Fruit fly (Drosophila melanogaster) whole organism, embryonic: ENCODE data around the gene Gnf1.

Source experiments
- Ada2b ChIP-seq: fragments of 200-800 bp; sonication (Bioruptor generic); IDR thresholded peaks from 2 replicates; pipeline ENCODE4 v1.3.6; 2022; ENCODE audit warnings: missing biosample characterization, missing genetic modification characterization
- Atf3 ChIP-seq: fragments of 200-800 bp; sonication (Bioruptor generic); optimal IDR thresholded peaks from 3 replicates; lab custom pipeline; 2016; ENCODE audit warnings: missing biosample characterization, missing genetic modification characterization
- BEAF-32 ChIP-seq: fragments of 200-800 bp; sonication (Bioruptor generic); optimal IDR thresholded peaks from 3 replicates; lab custom pipeline; 2017; ENCODE audit warnings: missing biosample characterization, missing genetic modification characterization, mild to moderate bottlenecking, moderate library complexity, missing genetic modification reagents
- CG11093 ChIP-seq: fragments of 200-800 bp; sonication (Bioruptor generic); IDR thresholded peaks from 3 replicates; pipeline ENCODE4 v1.3.6; 2022; ENCODE audit warnings: missing biosample characterization, missing genetic modification characterization
- CG12219 ChIP-seq: fragments of 200-800 bp; sonication (Bioruptor generic); optimal IDR thresholded peaks from 3 replicates; lab custom pipeline; 2018; ENCODE audit warnings: missing biosample characterization, mild to moderate bottlenecking, missing genetic modification characterization
- CG12236 ChIP-seq: fragments of 200-800 bp; sonication (Bioruptor generic); optimal IDR thresholded peaks from 2 replicates; lab custom pipeline; 2016; ENCODE audit warnings: missing biosample characterization, missing genetic modification characterization
- CG12391 ChIP-seq: fragments of 200-800 bp; sonication (Bioruptor generic); optimal IDR thresholded peaks from 3 replicates; lab custom pipeline; 2018; ENCODE audit warnings: missing biosample characterization, mild to moderate bottlenecking, missing genetic modification characterization, moderate library complexity
- CG12744 ChIP-seq: fragments of 200-800 bp; sonication (Bioruptor generic); optimal IDR thresholded peaks from 2 replicates; lab custom pipeline; 2016; ENCODE audit warnings: missing biosample characterization, missing genetic modification characterization
- CG1529 ChIP-seq: fragments of 200-800 bp; sonication (Bioruptor generic); optimal IDR thresholded peaks from 3 replicates; lab custom pipeline; 2018; ENCODE audit warnings: missing biosample characterization, missing genetic modification characterization
- CG16815 ChIP-seq: fragments of 200-800 bp; sonication (Bioruptor generic); optimal IDR thresholded peaks from 3 replicates; lab custom pipeline; 2017; ENCODE audit warnings: missing biosample characterization, mild to moderate bottlenecking, missing genetic modification characterization
- CG17829 ChIP-seq: fragments of 200-800 bp; optimal IDR thresholded peaks from 2 replicates; lab custom pipeline; 2019; ENCODE audit warnings: missing biosample characterization, mild to moderate bottlenecking, missing genetic modification characterization, moderate library complexity
- CG18619 ChIP-seq: fragments of 200-800 bp; sonication (Bioruptor generic); optimal IDR thresholded peaks from 3 replicates; lab custom pipeline; 2017; ENCODE audit warnings: missing biosample characterization, mild to moderate bottlenecking, missing genetic modification characterization
- CG2116 ChIP-seq: fragments of 200-800 bp; sonication (Bioruptor generic); optimal IDR thresholded peaks from 3 replicates; lab custom pipeline; 2018; ENCODE audit warnings: missing biosample characterization, mild to moderate bottlenecking, missing genetic modification characterization
- CG33213 ChIP-seq: fragments of 200-800 bp; sonication (Bioruptor generic); optimal IDR thresholded peaks from 3 replicates; lab custom pipeline; 2016; ENCODE audit warnings: missing biosample characterization, missing genetic modification characterization
- CG5953 ChIP-seq: fragments of 200-800 bp; sonication (Bioruptor generic); IDR thresholded peaks from 2 replicates; pipeline ENCODE4 v1.3.6; 2022; ENCODE audit warnings: missing biosample characterization, missing genetic modification characterization
- CHES-1-like ChIP-seq: fragments of 200-800 bp; sonication (Bioruptor generic); optimal IDR thresholded peaks from 2 replicates; lab custom pipeline; 2016; ENCODE audit warnings: missing biosample characterization, missing genetic modification characterization
- CTCF ChIP-seq: fragments of 200-800 bp; sonication (Bioruptor generic); optimal IDR thresholded peaks from 2 replicates; lab custom pipeline; 2017; ENCODE audit warnings: missing biosample characterization, mild to moderate bottlenecking, missing genetic modification characterization, moderate library complexity
- D19A ChIP-seq: fragments of 200-800 bp; optimal IDR thresholded peaks from 3 replicates; lab custom pipeline; 2019; ENCODE audit warnings: missing biosample characterization, mild to moderate bottlenecking, missing genetic modification characterization, moderate library complexity
- Dref ChIP-seq: fragments of 200-800 bp; sonication (Bioruptor generic); IDR thresholded peaks from 2 replicates; pipeline ENCODE4 v1.3.6; 2022; ENCODE audit warnings: missing biosample characterization, missing genetic modification characterization
- E2f2 ChIP-seq: fragments of 200-800 bp; sonication (Bioruptor generic); IDR thresholded peaks from 2 replicates; pipeline ENCODE4 v1.3.6; 2022; ENCODE audit warnings: missing biosample characterization, missing genetic modification characterization
- Elba2 ChIP-seq: fragments of 200-800 bp; sonication (Bioruptor generic); optimal IDR thresholded peaks from 3 replicates; lab custom pipeline; 2016; ENCODE audit warnings: missing biosample characterization, missing genetic modification characterization
- Gug ChIP-seq: fragments of 200-800 bp; sonication (Bioruptor generic); IDR thresholded peaks from 4 replicates; pipeline ENCODE4 v1.3.6; 2022; ENCODE audit warnings: missing biosample characterization, missing genetic modification characterization
- Lhr ChIP-seq: fragments of 200-800 bp; sonication (Bioruptor generic); optimal IDR thresholded peaks from 3 replicates; lab custom pipeline; 2017; ENCODE audit warnings: mild to moderate bottlenecking, missing biosample characterization, missing genetic modification reagents, missing genetic modification characterization
- Opbp ChIP-seq: fragments of 200-800 bp; sonication (Bioruptor generic); IDR thresholded peaks from 3 replicates; pipeline ENCODE4 v1.3.6; 2022; ENCODE audit warnings: missing biosample characterization, missing genetic modification characterization; ENCODE audit not compliant: partially characterized antibody
- Ravus ChIP-seq: fragments of 200-800 bp; sonication (Bioruptor generic); IDR thresholded peaks from 2 replicates; pipeline ENCODE4 v1.3.6; 2022; ENCODE audit warnings: missing biosample characterization, missing genetic modification characterization
- Stat92E ChIP-seq, 3 experiments: fragments of >200 bp in 2 of 3; fragments of 200-800 bp in 1 of 3; sonication (Bioruptor generic) in 1 of 3; optimal IDR thresholded peaks; 2 replicates each; lab custom pipeline; 2017 to 2019; ENCODE audit warnings: missing biosample characterization in 3 of 3, missing genetic modification characterization in 3 of 3, mild to moderate bottlenecking in 1 of 3, moderate library complexity in 1 of 3
- Usf ChIP-seq: fragments of 200-800 bp; sonication (Bioruptor generic); optimal IDR thresholded peaks from 2 replicates; lab custom pipeline; 2017; ENCODE audit warnings: missing genotype, missing biosample characterization, missing genetic modification characterization
- ab ChIP-seq: fragments of 200-800 bp; sonication (Bioruptor generic); optimal IDR thresholded peaks from 2 replicates; lab custom pipeline; 2016; ENCODE audit warnings: missing biosample characterization, missing genetic modification characterization
- bbx ChIP-seq: fragments of 200-800 bp; sonication (Bioruptor generic); IDR thresholded peaks from 2 replicates; pipeline ENCODE4 v1.3.6; 2022; ENCODE audit warnings: missing biosample characterization, missing genetic modification characterization; ENCODE audit not compliant: partially characterized antibody
- cad ChIP-seq: fragments of >200 bp; optimal IDR thresholded peaks from 2 replicates; lab custom pipeline; 2017; ENCODE audit warnings: missing biosample characterization, missing genetic modification characterization
- crol ChIP-seq: fragments of 200-800 bp; sonication (Bioruptor generic); IDR thresholded peaks from 2 replicates; pipeline ENCODE4 v1.3.6; 2022; ENCODE audit warnings: missing biosample characterization, missing genetic modification characterization
- fd64A ChIP-seq: fragments of 200-800 bp; sonication (Bioruptor generic); optimal IDR thresholded peaks from 3 replicates; lab custom pipeline; 2018; ENCODE audit warnings: missing biosample characterization, mild to moderate bottlenecking, missing genetic modification characterization
- gce ChIP-seq: fragments of 200-800 bp; sonication (Bioruptor generic); IDR thresholded peaks from 3 replicates; pipeline ENCODE4 v1.3.6; 2022; ENCODE audit warnings: missing biosample characterization, missing genetic modification characterization
- gsb-n ChIP-seq: fragments of 200-800 bp; sonication (Bioruptor generic); optimal IDR thresholded peaks from 3 replicates; lab custom pipeline; 2018; ENCODE audit warnings: missing biosample characterization, mild to moderate bottlenecking, missing genetic modification characterization
- ham ChIP-seq: fragments of 200-800 bp; sonication (Bioruptor generic); IDR thresholded peaks from 2 replicates; pipeline ENCODE4 v1.3.6; 2022; ENCODE audit warnings: missing biosample characterization, missing genetic modification characterization
- hbn ChIP-seq: fragments of 200-800 bp; sonication (Bioruptor generic); IDR thresholded peaks from 2 replicates; pipeline ENCODE4 v1.3.6; 2022; ENCODE audit warnings: missing biosample characterization, missing genetic modification characterization; ENCODE audit not compliant: partially characterized antibody
- hth ChIP-seq: fragments of >200 bp; optimal IDR thresholded peaks from 2 replicates; lab custom pipeline; 2017; ENCODE audit warnings: inconsistent platforms
- pfk ChIP-seq: fragments of 200-800 bp; sonication (Bioruptor generic); optimal IDR thresholded peaks from 2 replicates; lab custom pipeline; 2018; ENCODE audit warnings: missing biosample characterization, mild to moderate bottlenecking, missing genetic modification characterization, moderate library complexity
- prd ChIP-seq, 3 experiments: fragments of >200 bp in 2 of 3; fragments of 200-800 bp in 1 of 3; sonication (Bioruptor generic) in 1 of 3; optimal IDR thresholded peaks in 2 of 3; IDR thresholded peaks in 1 of 3; 2 replicates in 2 of 3; 3 replicates in 1 of 3; pipeline versions ENCODE4 v1.3.6 to Lab custom; 2017 to 2022; ENCODE audit warnings: missing biosample characterization in 1 of 3, missing genetic modification characterization in 1 of 3
- tll ChIP-seq, 2 experiments: fragments of 200-800 bp in 1 of 2; fragments of >200 bp in 1 of 2; sonication (Bioruptor generic) in 1 of 2; optimal IDR thresholded peaks; 2 replicates each; lab custom pipeline; 2017 to 2019; ENCODE audit warnings: missing biosample characterization in 2 of 2, missing genetic modification characterization in 2 of 2, mild to moderate bottlenecking in 1 of 2, moderate library complexity in 1 of 2
- twi ChIP-seq: fragments of 200-800 bp; optimal IDR thresholded peaks from 2 replicates; lab custom pipeline; 2019; ENCODE audit warnings: missing biosample characterization, mild to moderate bottlenecking, missing genetic modification characterization, moderate library complexity
- unc-4 ChIP-seq: fragments of 200-800 bp; sonication (Bioruptor generic); IDR thresholded peaks from 2 replicates; pipeline ENCODE4 v1.3.6; 2022; ENCODE audit warnings: missing biosample characterization, missing genetic modification characterization; ENCODE audit not compliant: partially characterized antibody
- usp ChIP-seq: fragments of >200 bp; optimal IDR thresholded peaks from 2 replicates; lab custom pipeline; 2017; ENCODE audit warnings: missing biosample characterization, missing genetic modification characterization
- zen ChIP-seq: fragments of 200-800 bp; sonication (Bioruptor generic); optimal IDR thresholded peaks from 3 replicates; lab custom pipeline; 2018; ENCODE audit warnings: missing biosample characterization, mild to moderate bottlenecking, missing genetic modification characterization, moderate library complexity

Gene Gnf1

DNA sequence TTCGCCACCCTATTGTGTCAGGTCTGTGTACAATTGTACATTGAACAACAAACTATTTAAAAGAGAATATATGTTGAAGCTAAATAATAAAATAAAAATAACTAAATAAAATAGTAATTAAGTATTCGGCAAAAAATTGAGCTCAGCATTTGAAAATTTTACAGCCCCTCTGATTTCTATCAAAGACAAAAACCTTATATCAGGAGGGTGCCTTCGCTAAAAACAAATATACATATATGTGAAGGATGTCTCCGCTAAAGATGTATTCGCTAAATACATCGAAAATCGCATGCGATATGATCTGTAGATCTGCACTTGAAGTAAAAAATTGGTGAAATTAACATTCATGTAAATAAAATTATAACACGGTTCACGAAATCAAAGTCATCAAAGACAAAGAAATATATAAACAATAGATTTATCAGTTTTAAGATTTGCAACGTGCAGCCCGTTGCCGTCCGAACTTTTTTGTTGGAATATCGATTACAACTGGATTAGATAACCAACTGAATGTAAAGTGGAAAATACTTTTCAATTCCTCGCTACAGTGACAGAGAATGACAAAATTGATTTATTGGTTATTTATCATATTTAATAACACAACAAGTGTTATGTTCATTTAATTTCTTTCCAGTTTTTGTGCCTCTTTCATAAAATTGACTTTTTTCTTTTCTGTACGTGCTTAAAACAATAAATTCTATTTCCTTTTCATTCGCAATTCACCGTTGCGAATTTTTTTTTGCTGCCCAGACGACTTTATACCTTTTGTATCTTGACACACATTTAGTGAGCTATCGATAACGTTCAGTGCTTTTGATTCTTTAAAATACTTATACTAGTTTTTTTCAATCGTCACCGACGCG, at the start of gene Gnf1 (continued):
- TF ChIP-seq CG12391 (tag; lab: Kevin White, UChicago) (peak; percentile 11), ab (GFP tag; lab: Kevin White, UChicago) (no peak), CG11093 (no peak), Gug (GFP tag; lab: Robert Waterston, UW) (no peak), bbx (peak; percentile 57; the same call in 1 of the 2 replicates), CG1529 (GFP tag; lab: Kevin White, UChicago) (no peak), CG33213 (GFP tag; lab: Kevin White, UChicago) (peak; percentile 19), Lhr (GFP tag; lab: Kevin White, UChicago) (peak; percentile 66), CG12744 (GFP tag; lab: Kevin White, UChicago) (peak; percentile 3), hbn (GFP tag; lab: Robert Waterston, UW) (no peak; the same call in 1 of the 2 replicates), CTCF (GFP tag; lab: Kevin White, UChicago) (peak; percentile 85), E2f2 (peak; percentile 28; the same call in 1 of the 2 replicates), hth (no peak), usp (no peak), gce (no peak), Dref (peak; percentile 72), CG12219 (GFP tag; lab: Kevin White, UChicago) (no peak), Usf (GFP tag; lab: Kevin White, UChicago) (no peak), CG16815 (GFP tag; lab: Kevin White, UChicago) (no peak), BEAF-32 (GFP tag; lab: Kevin White, UChicago) (peak; percentile 75), CHES-1-like (GFP tag; lab: Kevin White, UChicago) (peak; percentile 12), Ravus (no peak), CG17829 (peak; percentile 32), Elba2 (no peak), pfk (no peak), CG5953 (GFP tag; lab: Robert Waterston, UW) (no peak), CG18619 (GFP tag; lab: Kevin White, UChicago) (no peak), unc-4 (GFP tag; lab: Robert Waterston, UW) (peak; percentile 63; the same call in 1 of the 2 replicates), CG2116 (peak; percentile 45), Opbp (GFP tag; lab: Robert Waterston, UW) (peak; percentile 64; the same call in 1 of the 3 replicates)

DNA sequence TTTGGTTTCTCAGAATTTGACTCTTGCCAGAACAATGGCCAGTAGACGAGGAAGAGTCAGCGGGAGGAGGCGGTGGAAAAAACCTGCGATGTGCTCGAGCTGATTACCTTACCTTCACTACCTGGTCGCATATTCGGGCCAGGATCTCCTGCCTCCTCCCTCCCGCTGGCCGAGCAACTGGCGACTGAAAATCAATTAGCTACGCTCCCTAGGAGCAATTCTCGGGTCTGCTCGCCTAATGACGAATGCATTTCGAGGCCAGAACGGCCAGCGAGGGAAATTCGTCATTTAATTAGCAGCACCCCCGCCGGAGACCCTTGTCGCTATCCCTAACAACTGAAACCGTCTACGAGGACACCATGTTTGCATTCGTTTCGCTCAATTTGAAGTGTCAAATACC, 48.4 kb upstream of the Gnf1 start:
- TF ChIP-seq crol (peak; percentile 48; the same call in 1 of the 2 replicates), ham (GFP tag; lab: Robert Waterston, UW) (no peak), CG12236 (GFP tag; lab: Kevin White, UChicago) (no peak), gsb-n (tag; lab: Kevin White, UChicago) (peak; percentile 7), Gug (GFP tag; lab: Robert Waterston, UW) (no peak), Ada2b (GFP tag; lab: Robert Waterston, UW) (no peak), Stat92E (GFP tag; optimal IDR thresholded peaks at IDR 0.05; lab: Kevin White, UChicago) (no peak), prd (optimal IDR thresholded peaks at IDR 0.05; lab: Kevin White, UChicago) (no peak), prd (GFP tag; IDR thresholded peaks at IDR 0.05; lab: Robert Waterston, UW) (peak; percentile 91), Atf3 (GFP tag; lab: Kevin White, UChicago) (no peak), D19A (no peak), zen (tag; lab: Kevin White, UChicago) (peak; percentile 98), cad (GFP tag; lab: Kevin White, UChicago) (peak; percentile 14), fd64A (GFP tag; lab: Kevin White, UChicago) (no peak), twi (tag; lab: Kevin White, UChicago) (peak; percentile 61), tll (GFP tag; optimal IDR thresholded peaks at IDR 0.05; lab: Kevin White, UChicago) (peak in 1 of 2 experiments; percentile 55)
- TF ChIP-seq, all 482 proteins: peak for 7
